Worm (Caenorhabditis elegans) whole organism, L1 larva: ENCODE results near the gene srz-90.

Source experiments
- ceh-82 ChIP-seq, 3 experiments: fragments of 150-350 bp in 1 of 3; sonication (generic microtip) in 2 of 3; optimal IDR thresholded peaks; 2 replicates each; lab custom pipeline; 2014 to 2017; ENCODE audit warnings: missing biosample characterization in 3 of 3, missing genetic modification characterization in 3 of 3
- elt-3 ChIP-seq, 6 experiments: fragments of 150-350 bp in 1 of 6; sonication (generic microtip); optimal IDR thresholded peaks; 2 replicates each; lab custom pipeline; 2017 to 2018; ENCODE audit warnings: missing biosample characterization in 6 of 6, missing genetic modification characterization in 6 of 6, inconsistent platforms in 1 of 6
- jun-1 ChIP-seq: fragments of 150-350 bp; optimal IDR thresholded peaks from 2 replicates; lab custom pipeline; 2014; ENCODE audit warnings: missing biosample characterization, missing genetic modification reagents, missing genetic modification characterization
- lin-13 ChIP-seq: fragments of 150-350 bp; optimal IDR thresholded peaks from 2 replicates; lab custom pipeline; 2014; ENCODE audit warnings: missing biosample characterization, missing genetic modification reagents, missing genetic modification characterization
- nhr-11 ChIP-seq: fragments of 150-350 bp; optimal IDR thresholded peaks from 2 replicates; lab custom pipeline; 2014; ENCODE audit warnings: missing biosample characterization, missing genetic modification characterization
- nhr-12 ChIP-seq: sonication (generic microtip); optimal IDR thresholded peaks from 2 replicates; lab custom pipeline; 2017; ENCODE audit warnings: missing biosample characterization, missing genetic modification characterization
- nhr-76 ChIP-seq: sonication (generic microtip); optimal IDR thresholded peaks from 2 replicates; lab custom pipeline; 2017; ENCODE audit warnings: missing biosample characterization, missing genetic modification characterization

DNA sequence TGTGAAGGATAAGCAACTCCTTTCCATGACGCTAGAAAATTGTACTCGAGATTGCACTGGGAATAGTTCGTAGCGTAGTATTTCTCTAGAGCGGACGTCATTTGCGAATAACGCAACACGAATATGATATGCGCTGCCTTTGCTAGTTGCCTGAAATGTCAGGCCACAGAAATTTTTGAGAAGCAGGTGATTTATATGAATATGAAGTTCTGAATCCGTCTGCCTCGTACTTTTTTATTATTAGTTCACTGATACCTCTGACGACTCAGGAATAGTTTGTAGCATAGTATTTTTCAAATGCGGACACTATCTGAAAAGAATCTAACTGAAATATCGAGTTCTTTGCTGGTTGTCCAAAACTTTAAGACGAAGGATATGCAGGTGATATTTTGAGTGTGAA lies 31.8 kb upstream of the srz-90 start, which contains the start of gene srh-118:
- TF ChIP-seq ceh-82 (tag; optimal IDR thresholded peaks at IDR 0.05; lab: Kevin White, UChicago) = no peak
- TF ChIP-seq lin-13 (GFP tag; lab: Kevin White, UChicago) = no peak
- TF ChIP-seq jun-1 = no peak
- TF ChIP-seq elt-3 (tag; optimal IDR thresholded peaks at IDR 0.05; lab: Kevin White, UChicago) = no peak
- no peak for TF ChIP-seq nhr-76 (tag; lab: Kevin White, UChicago)
- TF ChIP-seq nhr-12 = no peak
- TF ChIP-seq nhr-11 = no peak
